Worm (Caenorhabditis elegans) whole organism, L3 larva: ENCODE measurements around the gene srbc-30.

ENCODE experiments used
- ama-1 ChIP-seq: fragments of 150-350 bp; optimal IDR thresholded peaks from 2 replicates; lab custom pipeline; 2018
- ceh-82 ChIP-seq: fragments of 150-350 bp; optimal IDR thresholded peaks from 2 replicates; lab custom pipeline; 2014; ENCODE audit warnings: missing biosample characterization, missing genetic modification characterization
- daf-12 ChIP-seq: fragments of 150-350 bp; optimal IDR thresholded peaks from 2 replicates; lab custom pipeline; 2014; ENCODE audit warnings: missing biosample characterization, missing genetic modification reagents, missing genetic modification characterization
- elt-1 ChIP-seq: fragments of 150-350 bp; optimal IDR thresholded peaks from 2 replicates; lab custom pipeline; 2014; ENCODE audit warnings: missing biosample characterization, missing genetic modification characterization
- eor-1 ChIP-seq, 2 experiments: fragments of 150-350 bp; optimal IDR thresholded peaks; 2 replicates each; lab custom pipeline; 2014 to 2018; ENCODE audit warnings: missing biosample characterization in 2 of 2, missing genetic modification characterization in 2 of 2
- nfya-1 ChIP-seq: sonication (generic microtip); optimal IDR thresholded peaks from 2 replicates; lab custom pipeline; 2017; ENCODE audit warnings: missing genetic modification characterization, mild to moderate bottlenecking, missing compliant biosample characterization, antibody characterized with exemption, moderate library complexity; ENCODE audit not compliant: insufficient read depth
- nhr-25 ChIP-seq: sonication (generic microtip); optimal IDR thresholded peaks from 2 replicates; lab custom pipeline; 2017; ENCODE audit warnings: missing biosample characterization, missing genetic modification characterization
- zag-1 ChIP-seq: fragments of 150-350 bp; optimal IDR thresholded peaks from 2 replicates; lab custom pipeline; 2014; ENCODE audit warnings: missing biosample characterization, missing genetic modification characterization

- TF ChIP-seq nhr-25 (no peak), elt-1 (tag; lab: Kevin White, UChicago) (no peak), ama-1 (lab: Kevin White, UChicago) (no peak), ceh-82 (tag; lab: Kevin White, UChicago) (no peak), zag-1 (tag; lab: Kevin White, UChicago) (no peak), eor-1 (tag; optimal IDR thresholded peaks at IDR 0.05; lab: Kevin White, UChicago) (no peak), nfya-1 (tag; lab: Kevin White, UChicago) (no peak), daf-12 (tag; lab: Kevin White, UChicago) (no peak)
Measured at ce11 chrV:3455135-3455747, 25.0 kb downstream of the srbc-30 start.
